Worm (Caenorhabditis elegans) whole organism, midembryonic: ENCODE results near the gene odr-2.

Experiments used
- flt-1 ChIP-seq: fragments of 200-800 bp; sonication (Bioruptor generic); IDR thresholded peaks from 2 replicates; pipeline ENCODE4 v1.3.6; 2022; ENCODE audit warnings: missing genetic modification characterization, missing compliant biosample characterization
- klf-2 ChIP-seq: fragments of 200-800 bp; sonication (Bioruptor generic); conservative IDR thresholded peaks from 2 replicates; pipeline ENCODE4 v1.3.6; 2022; ENCODE audit warnings: missing genetic modification reagents, missing genetic modification characterization, missing compliant biosample characterization

DNA sequence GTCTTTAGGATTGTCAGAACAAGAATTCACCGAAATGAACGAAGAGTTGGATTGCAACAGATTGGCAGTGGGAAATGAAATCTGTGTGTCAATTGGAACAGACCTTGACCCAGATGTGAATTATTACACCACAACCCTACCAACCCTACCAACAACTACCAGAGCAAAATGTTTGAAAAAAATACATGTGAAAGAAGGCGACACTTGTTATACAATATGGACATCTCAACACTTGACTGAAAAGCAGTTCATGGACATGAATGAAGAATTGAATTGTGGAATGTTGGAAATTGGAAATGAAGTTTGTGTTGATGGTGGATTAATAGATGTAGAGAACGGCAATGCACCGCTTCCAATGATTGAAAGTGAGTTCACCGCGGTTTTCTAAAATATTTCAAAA is 20.6 kb downstream of the odr-2 start:
- TF ChIP-seq flt-1 (GFP tag; lab: Robert Waterston, UW) (no peak), klf-2 (no peak)
